Worm (Caenorhabditis elegans): ENCODE measurements around the gene cyn-9.

ce11 chrIII:3699275-3699674 lies at the start of gene cyn-9:
- TF ChIP-seq ztf-23 (GFP tag; IDR thresholded peaks at IDR 0.05) (no peak), ztf-29 (GFP tag; IDR thresholded peaks at IDR 0.05) (no peak), flt-1 (GFP tag; IDR thresholded peaks at IDR 0.05) (no peak), ref-1 (GFP tag; conservative IDR thresholded peaks at IDR 0.05) (no peak), cog-1 (tag; optimal IDR thresholded peaks at IDR 0.05) (no peak)
